Fruit fly (Drosophila melanogaster) whole organism, embryonic: ENCODE results near the gene CG13721.

Experiments used
- Ada2b ChIP-seq: fragments of 200-800 bp; sonication (Bioruptor generic); IDR thresholded peaks from 2 replicates; pipeline ENCODE4 v1.3.6; 2022; ENCODE audit warnings: missing biosample characterization, missing genetic modification characterization
- Adf1 ChIP-seq: fragments of 200-800 bp; sonication (Bioruptor generic); IDR thresholded peaks from 2 replicates; pipeline ENCODE4 v1.3.6; 2022; ENCODE audit warnings: missing biosample characterization, missing genetic modification characterization
- Bgb ChIP-seq: fragments of 200-800 bp; sonication (Bioruptor generic); IDR thresholded peaks from 2 replicates; pipeline ENCODE4 v1.3.6; 2022; ENCODE audit warnings: missing biosample characterization, missing genetic modification characterization; ENCODE audit not compliant: partially characterized antibody
- CG10267 ChIP-seq: fragments of 200-800 bp; sonication (Bioruptor generic); optimal IDR thresholded peaks from 2 replicates; lab custom pipeline; 2018; ENCODE audit warnings: missing biosample characterization, mild to moderate bottlenecking, missing genetic modification characterization, moderate library complexity
- CG13894 ChIP-seq: fragments of 200-800 bp; sonication (Bioruptor generic); optimal IDR thresholded peaks from 3 replicates; lab custom pipeline; 2018; ENCODE audit warnings: missing biosample characterization, mild to moderate bottlenecking, missing genetic modification characterization, moderate library complexity
- CG1832 ChIP-seq: fragments of 200-800 bp; sonication (Bioruptor generic); optimal IDR thresholded peaks from 2 replicates; lab custom pipeline; 2017; ENCODE audit warnings: missing biosample characterization, mild to moderate bottlenecking, missing genetic modification characterization, inconsistent platforms
- CG2120 ChIP-seq: fragments of 200-800 bp; sonication (Bioruptor generic); optimal IDR thresholded peaks from 3 replicates; lab custom pipeline; 2016; ENCODE audit warnings: missing biosample characterization, missing genetic modification characterization
- CG2678 ChIP-seq: fragments of 200-800 bp; sonication (Bioruptor generic); optimal IDR thresholded peaks from 3 replicates; lab custom pipeline; 2019; ENCODE audit warnings: missing biosample characterization, mild to moderate bottlenecking, missing genetic modification characterization, moderate library complexity
- CG30020 ChIP-seq: fragments of 200-800 bp; optimal IDR thresholded peaks from 2 replicates; lab custom pipeline; 2019; ENCODE audit warnings: missing biosample characterization, mild to moderate bottlenecking, missing genetic modification characterization, moderate library complexity
- CG34422 ChIP-seq: fragments of 200-800 bp; sonication (Bioruptor generic); IDR thresholded peaks from 3 replicates; pipeline ENCODE4 v1.3.6; 2022; ENCODE audit warnings: missing biosample characterization, missing genetic modification characterization
- CG42726 ChIP-seq: fragments of 200-800 bp; sonication (Bioruptor generic); IDR thresholded peaks from 2 replicates; pipeline ENCODE4 v1.3.6; 2022; ENCODE audit warnings: missing biosample characterization, missing genetic modification characterization; ENCODE audit not compliant: partially characterized antibody
- CG4424 ChIP-seq: fragments of 200-800 bp; sonication (Bioruptor generic); optimal IDR thresholded peaks from 3 replicates; lab custom pipeline; 2016; ENCODE audit warnings: missing biosample characterization, missing genetic modification characterization
- CG5180 ChIP-seq: fragments of 200-800 bp; sonication (Bioruptor generic); optimal IDR thresholded peaks from 3 replicates; lab custom pipeline; 2017; ENCODE audit warnings: missing biosample characterization, missing genetic modification characterization, mild to moderate bottlenecking, moderate library complexity, missing genetic modification reagents
- CG7271 ChIP-seq: fragments of 200-800 bp; sonication (Bioruptor generic); optimal IDR thresholded peaks from 2 replicates; lab custom pipeline; 2018; ENCODE audit warnings: missing biosample characterization, mild to moderate bottlenecking, missing genetic modification characterization, moderate library complexity
- CG7963 ChIP-seq: fragments of 200-800 bp; sonication (Bioruptor generic); IDR thresholded peaks from 3 replicates; pipeline ENCODE4 v1.3.6; 2022; ENCODE audit warnings: missing biosample characterization, missing genetic modification characterization; ENCODE audit not compliant: partially characterized antibody
- CTCF ChIP-seq: fragments of 200-800 bp; sonication (Bioruptor generic); optimal IDR thresholded peaks from 2 replicates; lab custom pipeline; 2017; ENCODE audit warnings: missing biosample characterization, mild to moderate bottlenecking, missing genetic modification characterization, moderate library complexity
- Deaf1 ChIP-seq: fragments of 200-800 bp; optimal IDR thresholded peaks from 3 replicates; lab custom pipeline; 2019; ENCODE audit warnings: missing biosample characterization, mild to moderate bottlenecking, missing genetic modification characterization, moderate library complexity
- Doc3 ChIP-seq: fragments of 200-800 bp; sonication (Bioruptor generic); IDR thresholded peaks from 3 replicates; pipeline ENCODE4 v1.3.6; 2022; ENCODE audit warnings: missing biosample characterization, missing genetic modification characterization; ENCODE audit not compliant: partially characterized antibody
- Elba2 ChIP-seq: fragments of 200-800 bp; sonication (Bioruptor generic); optimal IDR thresholded peaks from 3 replicates; lab custom pipeline; 2016; ENCODE audit warnings: missing biosample characterization, missing genetic modification characterization
- HLH3B ChIP-seq: fragments of 200-800 bp; sonication (Bioruptor generic); IDR thresholded peaks from 2 replicates; pipeline ENCODE4 v1.3.6; 2022; ENCODE audit warnings: missing biosample characterization, missing genetic modification characterization
- Jarid2 ChIP-seq: fragments of 200-800 bp; sonication (Bioruptor generic); optimal IDR thresholded peaks from 3 replicates; lab custom pipeline; 2017; ENCODE audit warnings: mild to moderate bottlenecking, missing biosample characterization, missing genetic modification reagents, missing genetic modification characterization
- Lhr ChIP-seq: fragments of 200-800 bp; sonication (Bioruptor generic); optimal IDR thresholded peaks from 3 replicates; lab custom pipeline; 2017; ENCODE audit warnings: mild to moderate bottlenecking, missing biosample characterization, missing genetic modification reagents, missing genetic modification characterization
- MTF-1 ChIP-seq: fragments of 200-800 bp; sonication (Bioruptor generic); optimal IDR thresholded peaks from 2 replicates; lab custom pipeline; 2018; ENCODE audit warnings: missing biosample characterization, mild to moderate bottlenecking, missing genetic modification characterization, borderline replicate concordance
- Myb ChIP-seq: fragments of 200-800 bp; sonication (Bioruptor generic); optimal IDR thresholded peaks from 2 replicates; lab custom pipeline; 2016; ENCODE audit warnings: missing biosample characterization, missing genetic modification characterization
- Rfx ChIP-seq: fragments of 200-800 bp; sonication (Bioruptor generic); IDR thresholded peaks from 2 replicates; pipeline ENCODE4 v1.3.6; 2022; ENCODE audit warnings: missing biosample characterization, missing genetic modification characterization
- ato ChIP-seq: fragments of 200-800 bp; sonication (Bioruptor generic); IDR thresholded peaks from 2 replicates; pipeline ENCODE4 v1.3.6; 2022; ENCODE audit warnings: missing biosample characterization, missing genetic modification characterization; ENCODE audit not compliant: partially characterized antibody
- az2 ChIP-seq: fragments of 200-800 bp; sonication (Bioruptor generic); optimal IDR thresholded peaks from 3 replicates; lab custom pipeline; 2016; ENCODE audit warnings: missing biosample characterization, missing genetic modification characterization
- bab2 ChIP-seq: fragments of 200-800 bp; sonication (Bioruptor generic); optimal IDR thresholded peaks from 2 replicates; lab custom pipeline; 2016; ENCODE audit warnings: missing biosample characterization, missing genetic modification characterization
- bbx ChIP-seq: fragments of 200-800 bp; sonication (Bioruptor generic); IDR thresholded peaks from 2 replicates; pipeline ENCODE4 v1.3.6; 2022; ENCODE audit warnings: missing biosample characterization, missing genetic modification characterization; ENCODE audit not compliant: partially characterized antibody
- chinmo ChIP-seq: fragments of 200-800 bp; sonication (Bioruptor generic); IDR thresholded peaks from 4 replicates; pipeline ENCODE4 v1.3.6; 2022; ENCODE audit warnings: missing biosample characterization, missing genetic modification characterization; ENCODE audit not compliant: partially characterized antibody
- chn ChIP-seq: fragments of 200-800 bp; sonication (Bioruptor generic); optimal IDR thresholded peaks from 2 replicates; lab custom pipeline; 2016; ENCODE audit warnings: missing biosample characterization, missing genetic modification characterization
- ci ChIP-seq: fragments of 200-800 bp; sonication (Bioruptor generic); IDR thresholded peaks from 3 replicates; pipeline ENCODE4 v1.3.6; 2022; ENCODE audit warnings: missing biosample characterization, missing genetic modification characterization
- dysf ChIP-seq: fragments of 200-800 bp; sonication (Bioruptor generic); IDR thresholded peaks from 3 replicates; pipeline ENCODE4 v1.3.6; 2022; ENCODE audit warnings: missing biosample characterization, missing genetic modification characterization
- ewg ChIP-seq: fragments of 200-800 bp; sonication (Bioruptor generic); optimal IDR thresholded peaks from 3 replicates; lab custom pipeline; 2017; ENCODE audit warnings: mild to moderate bottlenecking, missing biosample characterization, missing genetic modification reagents, missing genetic modification characterization
- exex ChIP-seq: fragments of 200-800 bp; sonication (Bioruptor generic); optimal IDR thresholded peaks from 4 replicates; lab custom pipeline; 2018; ENCODE audit warnings: missing biosample characterization, mild to moderate bottlenecking, missing genetic modification characterization, moderate library complexity
- gcm ChIP-seq: fragments of 200-800 bp; sonication (Bioruptor generic); optimal IDR thresholded peaks from 2 replicates; lab custom pipeline; 2019; ENCODE audit warnings: missing biosample characterization, mild to moderate bottlenecking, missing genetic modification characterization, moderate library complexity
- gsb ChIP-seq: fragments of 200-800 bp; sonication (Bioruptor generic); IDR thresholded peaks from 2 replicates; pipeline ENCODE4 v1.3.6; 2022; ENCODE audit warnings: missing biosample characterization, missing genetic modification characterization
- klu ChIP-seq: fragments of 200-800 bp; sonication (Bioruptor generic); IDR thresholded peaks from 2 replicates; pipeline ENCODE4 v1.3.6; 2022; ENCODE audit warnings: missing biosample characterization, missing genetic modification characterization
- nom ChIP-seq: fragments of 200-800 bp; sonication (Bioruptor generic); optimal IDR thresholded peaks from 2 replicates; lab custom pipeline; 2017; ENCODE audit warnings: missing biosample characterization, missing genetic modification characterization, mild to moderate bottlenecking, moderate library complexity, missing genetic modification reagents
- oc ChIP-seq: fragments of 200-800 bp; sonication (Bioruptor generic); optimal IDR thresholded peaks from 2 replicates; lab custom pipeline; 2018; ENCODE audit warnings: missing biosample characterization, mild to moderate bottlenecking, missing genetic modification characterization, moderate library complexity
- onecut ChIP-seq: fragments of 200-800 bp; sonication (Bioruptor generic); IDR thresholded peaks from 2 replicates; pipeline ENCODE4 v1.3.6; 2022; ENCODE audit warnings: missing biosample characterization, missing genetic modification characterization
- prd ChIP-seq, 3 experiments: fragments of >200 bp in 2 of 3; fragments of 200-800 bp in 1 of 3; sonication (Bioruptor generic) in 1 of 3; optimal IDR thresholded peaks in 2 of 3; IDR thresholded peaks in 1 of 3; 2 replicates in 2 of 3; 3 replicates in 1 of 3; pipeline versions ENCODE4 v1.3.6 to Lab custom; 2017 to 2022; ENCODE audit warnings: missing biosample characterization in 1 of 3, missing genetic modification characterization in 1 of 3
- salm ChIP-seq: fragments of 200-800 bp; sonication (Bioruptor generic); optimal IDR thresholded peaks from 2 replicates; lab custom pipeline; 2018; ENCODE audit warnings: missing biosample characterization, mild to moderate bottlenecking, missing genetic modification characterization
- sd ChIP-seq: fragments of 200-800 bp; sonication (Bioruptor generic); optimal IDR thresholded peaks from 3 replicates; lab custom pipeline; 2018; ENCODE audit warnings: missing biosample characterization, mild to moderate bottlenecking, missing genetic modification characterization, moderate library complexity
- sqz ChIP-seq: fragments of 200-800 bp; sonication (Bioruptor generic); optimal IDR thresholded peaks from 3 replicates; lab custom pipeline; 2018; ENCODE audit warnings: missing biosample characterization, mild to moderate bottlenecking, missing genetic modification characterization
- vvl ChIP-seq: fragments of 200-800 bp; sonication (Bioruptor generic); IDR thresholded peaks from 2 replicates; pipeline ENCODE4 v1.3.6; 2022; ENCODE audit warnings: missing biosample characterization, missing genetic modification characterization

The CG13721 gene

dm6 chr3L:4532841-4533619 is 35.5 kb upstream of the CG13721 start, which contains the start of gene CG11353 (continued):
- TF ChIP-seq CG7963: no peak
- no peak for TF ChIP-seq HLH3B (GFP tag; lab: Robert Waterston, UW)
- TF ChIP-seq MTF-1: no peak
- no peak for TF ChIP-seq CG2120
- no peak for TF ChIP-seq CG30020 (tag; lab: Kevin White, UChicago)
- TF ChIP-seq Lhr (GFP tag; lab: Kevin White, UChicago): no peak
- TF ChIP-seq oc (tag; lab: Kevin White, UChicago): peak; percentile 15
- no peak for TF ChIP-seq salm (tag; lab: Kevin White, UChicago)
- no peak for TF ChIP-seq gcm (GFP tag; lab: Kevin White, UChicago)

dm6 chr3L:4531941-4532478 is 34.4 kb upstream of the CG13721 start, which contains the start of gene Tie:
TSS of gene Tie (minus strand) at chr3L:4532145.
- TF ChIP-seq chn (peak; percentile 35), Adf1 (0 out of 2 replicates have a peak, but pooled peaks have one; percentile 20), Jarid2 (peak; percentile 83), sqz (GFP tag; lab: Kevin White, UChicago) (peak; percentile 25), Rfx (GFP tag; lab: Robert Waterston, UW) (peak; percentile 12; the same call in 1 of the 2 replicates), nom (GFP tag; lab: Kevin White, UChicago) (peak; percentile 32), exex (tag; lab: Kevin White, UChicago) (no peak), chinmo (peak; percentile 95; the same call in 3 of the 4 replicates), CG7271 (no peak), bbx (GFP tag; lab: Robert Waterston, UW) (peak; percentile 43; the same call in 1 of the 2 replicates), Ada2b (GFP tag; lab: Robert Waterston, UW) (no peak), CG34422 (GFP tag; lab: Robert Waterston, UW) (peak; percentile 29; the same call in 1 of the 3 replicates), ci (GFP tag; lab: Robert Waterston, UW) (0 out of 3 replicates have a peak, but pooled peaks have one; percentile 38), prd (optimal IDR thresholded peaks at IDR 0.05; lab: Kevin White, UChicago) (no peak), prd (GFP tag; IDR thresholded peaks at IDR 0.05; lab: Robert Waterston, UW) (no peak), Elba2 (GFP tag; lab: Kevin White, UChicago) (no peak), CG13894 (tag; lab: Kevin White, UChicago) (peak; percentile 12), ewg (GFP tag; lab: Kevin White, UChicago) (peak; percentile 68), gsb (GFP tag; lab: Robert Waterston, UW) (no peak), az2 (no peak), CG4424 (GFP tag; lab: Kevin White, UChicago) (no peak), ato (no peak), CG1832 (GFP tag; lab: Kevin White, UChicago) (peak; percentile 57), Myb (GFP tag; lab: Kevin White, UChicago) (peak; percentile 72), bab2 (GFP tag; lab: Kevin White, UChicago) (no peak), onecut (GFP tag; lab: Robert Waterston, UW) (no peak), CG5180 (peak; percentile 48), CG2678 (tag; lab: Kevin White, UChicago) (peak; percentile 13), CG10267 (tag; lab: Kevin White, UChicago) (no peak), sd (no peak), CG42726 (0 out of 2 replicates have a peak, but pooled peaks have one; percentile 41), Doc3 (0 out of 3 replicates have a peak, but pooled peaks have one; percentile 10), CTCF (GFP tag; lab: Kevin White, UChicago) (peak; percentile 90), Deaf1 (tag; lab: Kevin White, UChicago) (peak; percentile 37), dysf (GFP tag; lab: Robert Waterston, UW) (no peak), vvl (GFP tag; lab: Robert Waterston, UW) (peak; percentile 18; the same call in 1 of the 2 replicates), klu (GFP tag; lab: Robert Waterston, UW) (peak; percentile 62), Bgb (peak; percentile 27; the same call in 1 of the 2 replicates)
